Fruit fly (Drosophila melanogaster): ENCODE results near the gene rin.

DNA sequence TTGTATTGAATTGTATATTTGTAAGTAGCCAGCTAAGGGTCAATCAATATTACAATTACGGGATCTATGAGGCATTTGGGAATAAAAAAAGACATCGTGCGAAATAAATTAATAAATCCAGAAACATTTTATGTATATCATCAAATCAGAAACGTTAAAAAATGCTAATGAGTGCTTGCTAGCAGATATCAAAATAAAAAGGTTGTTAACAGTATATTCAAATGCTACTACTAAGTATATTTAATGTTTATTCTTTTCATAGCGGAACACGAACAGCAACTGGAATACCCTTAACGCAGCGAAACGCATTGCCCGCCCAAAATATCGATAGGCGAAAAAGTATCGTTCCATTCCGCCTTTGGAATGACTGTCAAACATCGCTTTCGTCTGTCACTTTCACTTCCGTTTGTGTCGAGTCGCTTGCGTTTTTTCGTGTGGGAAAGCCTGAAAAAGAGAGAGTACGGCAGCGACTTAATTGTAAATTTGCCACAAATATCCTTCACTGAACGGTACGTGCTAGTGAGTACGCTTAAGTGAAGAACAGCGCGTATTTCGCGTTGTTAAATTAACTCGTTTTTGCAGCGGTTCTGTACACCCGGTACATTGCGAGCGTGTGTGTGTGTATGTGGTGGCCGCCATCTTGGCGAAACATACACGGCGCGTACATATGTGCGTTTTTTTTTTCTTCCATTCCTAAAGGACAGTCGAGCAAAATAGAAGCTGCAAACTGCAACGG, 14.3 kb downstream of the rin start, which contains the start of gene B52:
- TF ChIP-seq Dll (optimal IDR thresholded peaks at IDR 0.05) (no peak), psq (optimal IDR thresholded peaks at IDR 0.05) (no peak), usp (GFP tag; optimal IDR thresholded peaks at IDR 0.05) (no peak), CG8478 (optimal IDR thresholded peaks at IDR 0.05) (no peak), pan (optimal IDR thresholded peaks at IDR 0.05) (no peak)

Data from whole organism.